Worm (Caenorhabditis elegans) whole organism, L4 larva: ENCODE results near the gene col-43.

Experiments used
- F49E8.2 ChIP-seq: sonication (generic microtip); optimal IDR thresholded peaks from 2 replicates; lab custom pipeline; 2016; ENCODE audit warnings: missing compliant biosample characterization, mild to moderate bottlenecking, missing genetic modification characterization, borderline replicate concordance
- T20F7.1 ChIP-seq: fragments of 200-800 bp; sonication (Bioruptor generic); optimal IDR thresholded peaks from 2 replicates; lab custom pipeline; 2018; ENCODE audit warnings: mild to moderate bottlenecking, missing genetic modification characterization, missing compliant biosample characterization
- T26A8.4 ChIP-seq: fragments of 200-800 bp; sonication (Bioruptor generic); IDR thresholded peaks from 2 replicates; pipeline ENCODE4 v1.3.6; 2022; ENCODE audit warnings: missing genetic modification characterization, missing compliant biosample characterization
- ZK337.2 ChIP-seq: fragments of 200-800 bp; sonication (Bioruptor generic); IDR thresholded peaks from 2 replicates; pipeline ENCODE4 v1.3.6; 2022; ENCODE audit warnings: missing genetic modification reagents, missing genetic modification characterization, missing compliant biosample characterization
- ZK546.5 ChIP-seq, 2 experiments: sonication (generic microtip); optimal IDR thresholded peaks; 2 replicates each; lab custom pipeline; 2017; ENCODE audit warnings: missing biosample characterization in 2 of 2, missing genetic modification characterization in 2 of 2
- aha-1 ChIP-seq: fragments of 150-350 bp; peaks from one replicate; lab custom pipeline; 2014; ENCODE audit warnings: missing biosample characterization, missing genetic modification characterization
- ama-1 ChIP-seq: fragments of 150-350 bp; optimal IDR thresholded peaks from 2 replicates; lab custom pipeline; 2014; ENCODE audit warnings: inconsistent platforms, mixed read lengths
- ceh-20 ChIP-seq: fragments of 200-800 bp; sonication (Bioruptor generic); IDR thresholded peaks from 2 replicates; pipeline ENCODE4 v1.3.6; 2022; ENCODE audit warnings: missing genetic modification reagents, missing genetic modification characterization, missing compliant biosample characterization
- daf-16 ChIP-seq, 3 experiments: sonication (generic microtip); optimal IDR thresholded peaks; 2 replicates each; lab custom pipeline; 2016 to 2017; ENCODE audit warnings: missing genetic modification characterization in 3 of 3, missing genetic modification reagents in 3 of 3, mild to moderate bottlenecking in 2 of 3, missing compliant biosample characterization in 2 of 3, missing biosample characterization in 1 of 3, moderate library complexity in 1 of 3
- daf-19 ChIP-seq: fragments of 200-800 bp; sonication (Bioruptor generic); conservative IDR thresholded peaks from 2 replicates; pipeline ENCODE4 v1.3.6; 2022; ENCODE audit warnings: missing genetic modification characterization, missing compliant biosample characterization
- dmd-6 ChIP-seq: fragments of 200-800 bp; sonication (Bioruptor generic); IDR thresholded peaks from 2 replicates; pipeline ENCODE4 v1.3.6; 2022; ENCODE audit warnings: missing genetic modification reagents, missing genetic modification characterization, missing compliant biosample characterization
- dpl-1 ChIP-seq: fragments of 150-350 bp; optimal IDR thresholded peaks from 2 replicates; lab custom pipeline; 2014; ENCODE audit warnings: missing biosample characterization, missing genetic modification reagents, missing genetic modification characterization
- duxl-1 ChIP-seq: sonication (generic microtip); optimal IDR thresholded peaks from 2 replicates; lab custom pipeline; 2016; ENCODE audit warnings: mild to moderate bottlenecking, missing genetic modification characterization, moderate library complexity, missing compliant biosample characterization; ENCODE audit not compliant: poor library complexity
- dve-1 ChIP-seq: sonication (generic microtip); optimal IDR thresholded peaks from 2 replicates; lab custom pipeline; 2017; ENCODE audit warnings: antibody characterized with exemption, mild to moderate bottlenecking, missing genetic modification characterization, missing compliant biosample characterization; ENCODE audit not compliant: insufficient read depth
- fkh-10 ChIP-seq: fragments of 150-350 bp; optimal IDR thresholded peaks from 2 replicates; lab custom pipeline; 2014; ENCODE audit warnings: missing biosample characterization, missing genetic modification reagents, missing genetic modification characterization
- hlh-11 ChIP-seq: fragments of 200-800 bp; sonication (Bioruptor generic); optimal IDR thresholded peaks from 2 replicates; lab custom pipeline; 2018; ENCODE audit warnings: mild to moderate bottlenecking, missing genetic modification characterization, missing compliant biosample characterization
- hlh-30 ChIP-seq: sonication (generic microtip); optimal IDR thresholded peaks from 2 replicates; lab custom pipeline; 2017; ENCODE audit warnings: antibody characterized with exemption, mild to moderate bottlenecking, missing genetic modification characterization, missing compliant biosample characterization; ENCODE audit not compliant: insufficient read depth
- lin-15B ChIP-seq: fragments of 150-350 bp; sonication (generic microtip); optimal IDR thresholded peaks from 3 replicates; lab custom pipeline; 2014; ENCODE audit warnings: missing biosample characterization, missing genetic modification characterization
- lin-38 ChIP-seq: fragments of 200-800 bp; sonication (Bioruptor generic); IDR thresholded peaks from 2 replicates; pipeline ENCODE4 v1.3.6; 2022; ENCODE audit warnings: missing genetic modification reagents, missing genetic modification characterization, missing compliant biosample characterization
- lsy-2 ChIP-seq, 2 experiments: fragments of 150-350 bp in 1 of 2; sonication (generic microtip) in 1 of 2; optimal IDR thresholded peaks; 2 replicates each; lab custom pipeline; 2014 to 2017; ENCODE audit warnings: missing biosample characterization in 2 of 2, missing genetic modification characterization in 2 of 2
- madf-9 ChIP-seq: fragments of 200-800 bp; sonication (Bioruptor generic); conservative IDR thresholded peaks from 2 replicates; pipeline ENCODE4 v1.3.6; 2022; ENCODE audit warnings: missing genetic modification reagents, missing genetic modification characterization, missing compliant biosample characterization
- mdl-1 ChIP-seq, 2 experiments: fragments of 150-350 bp in 1 of 2; sonication (generic microtip) in 1 of 2; optimal IDR thresholded peaks; 2 replicates each; lab custom pipeline; 2014 to 2017; ENCODE audit warnings: missing biosample characterization in 2 of 2, missing genetic modification characterization in 2 of 2
- mdt-29 ChIP-seq: fragments of 200-800 bp; sonication (Bioruptor generic); IDR thresholded peaks from 2 replicates; pipeline ENCODE4 v1.3.6; 2022; ENCODE audit warnings: missing genetic modification reagents, missing genetic modification characterization, missing compliant biosample characterization
- mep-1 ChIP-seq: fragments of 150-350 bp; sonication (generic microtip); optimal IDR thresholded peaks from 3 replicates; lab custom pipeline; 2014; ENCODE audit warnings: missing biosample characterization, missing genetic modification characterization
- mes-2 ChIP-seq: sonication (generic microtip); optimal IDR thresholded peaks from 2 replicates; lab custom pipeline; 2016; ENCODE audit warnings: missing genotype, mild to moderate bottlenecking, missing genetic modification characterization, missing compliant biosample characterization; ENCODE audit not compliant: poor library complexity, severe bottlenecking
- mxl-2 ChIP-seq: fragments of 200-800 bp; sonication (Bioruptor generic); conservative IDR thresholded peaks from 2 replicates; pipeline ENCODE4 v1.3.6; 2022; ENCODE audit warnings: missing genetic modification reagents, missing genetic modification characterization, missing compliant biosample characterization
- nhr-102 ChIP-seq: sonication (generic microtip); optimal IDR thresholded peaks from 2 replicates; lab custom pipeline; 2016; ENCODE audit warnings: mild to moderate bottlenecking, missing genetic modification characterization, moderate library complexity, missing compliant biosample characterization
- nhr-237 ChIP-seq: sonication (generic microtip); optimal IDR thresholded peaks from 2 replicates; lab custom pipeline; 2017; ENCODE audit warnings: missing biosample characterization, missing genetic modification characterization
- nhr-28 ChIP-seq: fragments of 150-350 bp; optimal IDR thresholded peaks from 2 replicates; lab custom pipeline; 2014; ENCODE audit warnings: missing biosample characterization, missing genetic modification characterization
- nhr-41 ChIP-seq: fragments of 200-800 bp; sonication (Bioruptor generic); IDR thresholded peaks from 2 replicates; pipeline ENCODE4 v1.3.6; 2022; ENCODE audit warnings: missing genetic modification reagents, missing genetic modification characterization, missing compliant biosample characterization
- nhr-6 ChIP-seq: fragments of 150-350 bp; optimal IDR thresholded peaks from 2 replicates; lab custom pipeline; 2014; ENCODE audit warnings: missing biosample characterization, missing genetic modification characterization
- pha-4 ChIP-seq, 2 experiments: fragments of 150-350 bp in 1 of 2; fragments of 200-800 bp in 1 of 2; sonication (Bioruptor generic) in 1 of 2; IDR thresholded peaks in 1 of 2; optimal IDR thresholded peaks in 1 of 2; 2 replicates each; pipeline versions ENCODE4 v1.3.6 to Lab custom; 2014 to 2022; ENCODE audit warnings: missing genetic modification characterization in 2 of 2, missing genetic modification reagents in 2 of 2, missing biosample characterization in 1 of 2, missing compliant biosample characterization in 1 of 2
- php-3 ChIP-seq: fragments of 200-800 bp; sonication (Bioruptor generic); IDR thresholded peaks from 2 replicates; pipeline ENCODE4 v1.3.6; 2022; ENCODE audit warnings: missing genetic modification reagents, missing genetic modification characterization, missing compliant biosample characterization
- saeg-2 ChIP-seq: fragments of 200-800 bp; sonication (Bioruptor generic); IDR thresholded peaks from 2 replicates; pipeline ENCODE4 v1.3.6; 2022; ENCODE audit warnings: missing genetic modification reagents, missing genetic modification characterization, missing compliant biosample characterization
- skn-1 ChIP-seq: fragments of 150-350 bp; optimal IDR thresholded peaks from 2 replicates; lab custom pipeline; 2014; ENCODE audit warnings: missing biosample characterization, missing genetic modification characterization
- snpc-1.2 ChIP-seq: fragments of 200-800 bp; sonication (Bioruptor generic); IDR thresholded peaks from 2 replicates; pipeline ENCODE4 v1.3.6; 2022; ENCODE audit warnings: missing genetic modification reagents, missing genetic modification characterization, missing compliant biosample characterization
- snpc-4 ChIP-seq: fragments of 150-350 bp; optimal IDR thresholded peaks from 2 replicates; lab custom pipeline; 2014; ENCODE audit warnings: missing biosample characterization, missing genetic modification characterization
- spr-3 ChIP-seq: fragments of 200-800 bp; sonication (Bioruptor generic); optimal IDR thresholded peaks from 2 replicates; lab custom pipeline; 2018; ENCODE audit warnings: mild to moderate bottlenecking, missing genetic modification characterization, missing compliant biosample characterization
- tra-1 ChIP-seq: fragments of 200-800 bp; sonication (Bioruptor generic); IDR thresholded peaks from 2 replicates; pipeline ENCODE4 v1.3.6; 2022; ENCODE audit warnings: missing genetic modification reagents, missing genetic modification characterization, missing compliant biosample characterization
- unc-62 ChIP-seq, 3 experiments: fragments of 150-350 bp in 1 of 3; sonication (generic microtip); optimal IDR thresholded peaks in 2 of 3; peaks in 1 of 3; 1 replicate in 1 of 3; 2 replicates in 2 of 3; lab custom pipeline; 2014 to 2017; ENCODE audit warnings: missing biosample characterization in 3 of 3, missing genetic modification characterization in 3 of 3, missing genetic modification reagents in 3 of 3, missing genotype in 1 of 3
- zag-1 ChIP-seq: fragments of 150-350 bp; optimal IDR thresholded peaks from 2 replicates; lab custom pipeline; 2014; ENCODE audit warnings: missing biosample characterization, missing genetic modification characterization

Gene col-43

ce11 chrV:8039085-8039525 lies 11.6 kb downstream of the col-43 start (continued):
- no peak for TF ChIP-seq hlh-30 (tag; lab: Kevin White, UChicago)

DNA sequence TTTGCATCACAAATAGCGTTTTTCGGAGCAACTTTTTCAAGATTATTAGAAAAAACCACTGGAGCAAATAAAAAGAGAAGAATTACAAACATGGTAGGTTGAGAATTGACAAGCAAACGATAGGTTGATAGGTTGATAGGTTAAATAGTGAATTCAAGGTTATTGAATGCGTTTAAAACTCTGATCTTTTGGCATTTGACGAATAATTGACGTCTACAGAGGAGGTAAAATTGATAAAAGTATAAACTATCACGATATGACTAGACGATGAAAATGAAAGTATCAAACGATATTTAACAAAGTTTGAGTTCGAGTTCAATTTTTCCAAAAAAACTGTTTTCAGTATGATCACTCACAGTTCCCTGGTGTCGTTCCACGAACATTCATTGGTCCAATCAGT lies 14.8 kb downstream of the col-43 start, which contains the start of gene ZC513.14:
Gene ZC513.14, minus strand, starts transcription at position 101 of the 400 bp plus-strand sequence.
- no peak for TF ChIP-seq nhr-102 (tag; lab: Kevin White, UChicago)

DNA sequence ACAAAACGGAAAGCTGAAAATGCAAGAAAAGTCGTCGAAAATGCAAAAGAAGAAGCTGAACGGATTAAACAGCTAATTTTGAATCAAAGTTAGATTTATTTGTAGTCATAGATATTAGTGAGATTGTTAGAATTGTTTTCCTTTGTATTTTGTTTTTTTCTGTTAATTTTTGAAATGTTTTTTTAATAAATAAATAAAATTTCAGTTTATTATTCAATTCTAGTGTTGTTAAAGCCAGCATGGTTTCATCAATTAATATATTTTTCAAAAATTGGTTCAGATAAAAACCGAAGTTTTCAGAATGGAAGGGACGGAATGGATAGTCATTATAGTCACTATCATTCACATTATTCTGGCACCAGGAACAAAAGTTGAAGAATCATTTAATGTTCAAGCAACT lies 15.9 kb downstream of the col-43 start, which contains the start of gene algn-12:
Gene algn-12, plus strand, starts transcription at position 301 of the 400 bp plus-strand sequence.
- TF ChIP-seq snpc-4 (tag; lab: Kevin White, UChicago), result no peak
- no peak for TF ChIP-seq mep-1
- no peak for TF ChIP-seq tra-1 (GFP tag; lab: Robert Waterston, UW)
- no peak for TF ChIP-seq ZK337.2 (GFP tag; lab: Robert Waterston, UW)
- TF ChIP-seq T26A8.4 (GFP tag; lab: Robert Waterston, UW), result no peak
- no peak for TF ChIP-seq mdt-29 (GFP tag; lab: Robert Waterston, UW)
- TF ChIP-seq nhr-237, result no peak
- TF ChIP-seq madf-9, result no peak
- TF ChIP-seq lin-15B (tag; lab: Kevin White, UChicago), result no peak
- TF ChIP-seq pha-4 (GFP tag; IDR thresholded peaks at IDR 0.05; lab: Robert Waterston, UW), result no peak
- no peak for TF ChIP-seq pha-4 (tag; optimal IDR thresholded peaks at IDR 0.05; lab: Kevin White, UChicago)
- TF ChIP-seq ZK546.5 (tag; optimal IDR thresholded peaks at IDR 0.05; lab: Kevin White, UChicago), result no peak
- no peak for TF ChIP-seq spr-3
- TF ChIP-seq dve-1, result no peak
- TF ChIP-seq fkh-10 (GFP tag; lab: Kevin White, UChicago), result no peak
- TF ChIP-seq php-3 (GFP tag; lab: Robert Waterston, UW), result no peak
- no peak for TF ChIP-seq daf-19 (GFP tag; lab: Robert Waterston, UW)
- TF ChIP-seq nhr-41 (GFP tag; lab: Robert Waterston, UW), result no peak
- TF ChIP-seq skn-1 (tag; lab: Kevin White, UChicago), result no peak
- TF ChIP-seq, all 104 proteins: peak for 0

DNA sequence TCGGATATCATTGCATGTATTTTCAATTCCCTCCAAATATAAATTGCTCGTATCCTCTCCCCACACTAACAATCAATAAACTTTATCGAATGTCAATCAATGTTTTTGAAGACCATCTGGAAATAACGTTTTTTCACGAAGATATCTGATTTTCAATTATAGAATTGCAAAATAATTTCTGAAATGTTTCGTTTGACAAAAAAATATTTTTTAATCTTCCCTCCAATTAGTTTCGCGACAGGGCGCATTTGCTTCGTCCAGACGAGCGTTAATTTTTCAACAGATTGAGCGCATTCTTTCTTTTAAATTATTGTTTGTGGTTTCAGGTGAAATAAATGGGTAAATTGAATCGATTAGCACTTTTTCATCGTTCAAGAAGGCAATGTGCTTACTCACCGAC lies 19.6 kb downstream of the col-43 start, which contains the start of gene vars-1:
Gene vars-1, plus strand, starts transcription at position 291 of the 400 bp plus-strand sequence.
- TF ChIP-seq nhr-6, result peak; percentile 4
- TF ChIP-seq nhr-28, result peak; percentile 38
- TF ChIP-seq pha-4 (GFP tag; IDR thresholded peaks at IDR 0.05; lab: Robert Waterston, UW), result no peak
- TF ChIP-seq pha-4 (tag; optimal IDR thresholded peaks at IDR 0.05; lab: Kevin White, UChicago), result no peak
- TF ChIP-seq ceh-20 (GFP tag; lab: Robert Waterston, UW), result no peak
- no peak for TF ChIP-seq skn-1 (tag; lab: Kevin White, UChicago)
- no peak for TF ChIP-seq daf-16 (GFP tag; optimal IDR thresholded peaks at IDR 0.05; lab: Kevin White, UChicago)
- peak; percentile 37 for TF ChIP-seq daf-16 (tag; optimal IDR thresholded peaks at IDR 0.05; lab: Kevin White, UChicago)
- peak; percentile 7 for TF ChIP-seq F49E8.2
- no peak for TF ChIP-seq saeg-2
- peak in 1 of 2 experiments; percentile 71 for TF ChIP-seq lsy-2 (tag; optimal IDR thresholded peaks at IDR 0.05; lab: Kevin White, UChicago)
- TF ChIP-seq mxl-2 (GFP tag; lab: Robert Waterston, UW), result no peak
- TF ChIP-seq ama-1 (lab: Kevin White, UChicago), result peak; percentile 33
- TF ChIP-seq fkh-10 (GFP tag; lab: Kevin White, UChicago), result peak; percentile 7
- peak; percentile 17 for TF ChIP-seq mep-1
- peak; percentile 11 for TF ChIP-seq aha-1 (tag; lab: Kevin White, UChicago)
- no peak for TF ChIP-seq zag-1 (tag; lab: Kevin White, UChicago)
- no peak for TF ChIP-seq unc-62 (GFP tag; optimal IDR thresholded peaks at IDR 0.05 in 1 of 2; lab: Kevin White, UChicago)
- no peak for TF ChIP-seq unc-62 (tag; optimal IDR thresholded peaks at IDR 0.05; lab: Kevin White, UChicago)
- TF ChIP-seq mdl-1 (tag; optimal IDR thresholded peaks at IDR 0.05; lab: Kevin White, UChicago), result no peak
- peak; percentile 49 for TF ChIP-seq hlh-30 (tag; lab: Kevin White, UChicago)
- no peak for TF ChIP-seq hlh-11 (tag; lab: Kevin White, UChicago)
- TF ChIP-seq T20F7.1 (GFP tag; lab: Kevin White, UChicago), result peak; percentile 46
- TF ChIP-seq snpc-1.2 (GFP tag; lab: Robert Waterston, UW), result 0 out of 2 replicates have a peak, but pooled peaks have one; percentile 31
- 0 out of 2 replicates have a peak, but pooled peaks have one; percentile 13 for TF ChIP-seq dmd-6 (GFP tag; lab: Robert Waterston, UW)
- TF ChIP-seq lin-38 (GFP tag; lab: Robert Waterston, UW), result peak; percentile 93
- TF ChIP-seq mes-2 (tag; lab: Kevin White, UChicago), result peak; percentile 58
- TF ChIP-seq duxl-1 (tag; lab: Kevin White, UChicago), result peak; percentile 19
- TF ChIP-seq dpl-1, result peak; percentile 93
